Fruit fly (Drosophila melanogaster): ENCODE measurements around the gene CG8925.
A peak's percentile ranks its signal among the peaks of the same experiment; 100 is the strongest.

The CG8925 gene

DNA sequence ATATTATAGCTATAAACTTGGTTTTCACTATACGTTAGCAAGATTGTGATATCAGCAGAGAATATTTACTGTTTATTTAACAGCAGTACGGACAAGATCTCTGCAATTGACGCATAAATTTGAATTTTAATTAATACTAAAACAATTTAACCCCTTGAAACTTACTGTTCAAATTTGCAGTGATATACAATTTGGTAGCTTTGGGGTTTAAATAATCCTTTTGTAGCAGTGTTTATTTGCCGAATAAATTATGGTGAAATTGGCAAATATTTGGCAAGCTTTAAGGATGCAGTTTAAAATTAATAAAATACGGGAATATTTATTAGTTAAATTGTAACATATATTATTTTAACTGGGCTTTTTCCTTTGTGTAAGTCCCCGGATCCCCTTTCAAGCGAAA, 45.6 kb downstream of the CG8925 start (continued):
- peak; percentile 46 for TF ChIP-seq esn (GFP tag; optimal IDR thresholded peaks at IDR 0.05)
- TF ChIP-seq CG3919 (GFP tag; optimal IDR thresholded peaks at IDR 0.05): no peak
- peak; percentile 18 for TF ChIP-seq CG4318 (GFP tag; optimal IDR thresholded peaks at IDR 0.05)
- no peak for TF ChIP-seq Ets21C (GFP tag; optimal IDR thresholded peaks at IDR 0.05)
- TF ChIP-seq Smox (GFP tag; optimal IDR thresholded peaks at IDR 0.05): peak; percentile 34
- no peak for TF ChIP-seq ss (GFP tag; optimal IDR thresholded peaks at IDR 0.05)
- TF ChIP-seq fd85E (GFP tag; optimal IDR thresholded peaks at IDR 0.05): no peak
- peak; percentile 8 for TF ChIP-seq fd59A (GFP tag; optimal IDR thresholded peaks at IDR 0.05)
- TF ChIP-seq CG7368 (GFP tag; optimal IDR thresholded peaks at IDR 0.05): no peak
- TF ChIP-seq CG8319 (GFP tag; optimal IDR thresholded peaks at IDR 0.05): no peak
- peak; percentile 36 for TF ChIP-seq CG34406 (GFP tag; optimal IDR thresholded peaks at IDR 0.05)
- no peak for TF ChIP-seq Lpt (GFP tag; optimal IDR thresholded peaks at IDR 0.05)
- peak; percentile 37 for TF ChIP-seq CG10669 (GFP tag; optimal IDR thresholded peaks at IDR 0.05)
- no peak for TF ChIP-seq Eip93F (GFP tag; optimal IDR thresholded peaks at IDR 0.05)
- no peak for TF ChIP-seq CG9139 (GFP tag; optimal IDR thresholded peaks at IDR 0.05)
- TF ChIP-seq Eip78C (GFP tag): peak; percentile 64
- peak; percentile 14 for TF ChIP-seq CG10631 (GFP tag; optimal IDR thresholded peaks at IDR 0.05)
- peak; percentile 75 for TF ChIP-seq svp (GFP tag)
- peak; percentile 10 for TF ChIP-seq cyc (GFP tag; optimal IDR thresholded peaks at IDR 0.05)
- TF ChIP-seq CG6854 (GFP tag; optimal IDR thresholded peaks at IDR 0.05): no peak
- TF ChIP-seq CG8119 (GFP tag; IDR thresholded peaks at IDR 0.05): no peak
- TF ChIP-seq dsx (GFP tag; optimal IDR thresholded peaks at IDR 0.05; ENCODE audit: poor library complexity, severe bottlenecking): no peak
- TF ChIP-seq CG16779 (tag; optimal IDR thresholded peaks at IDR 0.05): no peak
- TF ChIP-seq CG1621 (tag; optimal IDR thresholded peaks at IDR 0.05): no peak
- peak; percentile 62 for TF ChIP-seq Hr4 (GFP tag; optimal IDR thresholded peaks at IDR 0.05)

DNA sequence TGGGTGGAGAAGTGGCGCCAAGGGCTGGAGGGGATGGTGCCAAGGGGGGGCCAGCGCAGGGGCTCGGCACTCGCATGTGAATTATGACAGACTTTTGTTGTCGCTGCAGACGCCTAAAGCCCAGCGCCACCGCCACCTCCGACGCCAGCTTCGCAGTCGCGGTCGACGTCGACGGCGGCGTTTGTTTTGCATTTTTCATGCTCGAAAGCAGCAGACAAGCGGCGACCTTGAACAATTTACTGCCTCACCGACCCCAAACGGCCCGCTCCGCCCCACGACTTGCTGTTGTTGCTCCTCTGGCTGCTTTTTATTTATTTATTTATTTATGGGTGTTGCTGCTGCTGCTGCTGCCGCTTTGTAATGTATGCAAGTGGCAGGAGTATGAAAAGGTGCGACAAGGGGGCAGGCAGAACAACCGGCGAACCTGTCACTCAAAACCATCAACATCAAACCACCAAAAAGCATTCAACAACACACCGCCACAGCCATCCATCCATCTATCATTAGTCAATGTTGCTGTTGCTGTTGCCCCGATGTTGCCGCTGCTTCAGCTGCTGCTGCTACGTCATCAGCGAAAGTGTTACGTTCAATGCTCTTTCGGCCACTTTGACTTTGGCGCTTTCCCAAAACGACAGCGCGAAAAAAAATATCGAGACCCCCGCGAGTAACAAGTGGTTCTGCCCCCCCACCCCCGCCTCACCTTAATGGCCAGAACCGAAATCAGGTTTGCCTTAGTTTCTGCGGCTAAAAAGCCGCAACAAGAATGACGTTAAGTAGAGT, 46.6 kb downstream of the CG8925 start:
- peak; percentile 89 for TF ChIP-seq Blimp-1 (GFP tag; optimal IDR thresholded peaks at IDR 0.05)
- no peak for TF ChIP-seq CG6276 (GFP tag; optimal IDR thresholded peaks at IDR 0.05)
- TF ChIP-seq Eip78C (GFP tag): peak; percentile 17
- TF ChIP-seq spab (GFP tag; optimal IDR thresholded peaks at IDR 0.05): no peak
- peak; percentile 5 to 7 for TF ChIP-seq salr (GFP tag; optimal IDR thresholded peaks at IDR 0.05)
- 0 out of 3 replicates have a peak, but pooled peaks have one; percentile 10 for TF ChIP-seq eg (GFP tag; IDR thresholded peaks at IDR 0.05)

DNA sequence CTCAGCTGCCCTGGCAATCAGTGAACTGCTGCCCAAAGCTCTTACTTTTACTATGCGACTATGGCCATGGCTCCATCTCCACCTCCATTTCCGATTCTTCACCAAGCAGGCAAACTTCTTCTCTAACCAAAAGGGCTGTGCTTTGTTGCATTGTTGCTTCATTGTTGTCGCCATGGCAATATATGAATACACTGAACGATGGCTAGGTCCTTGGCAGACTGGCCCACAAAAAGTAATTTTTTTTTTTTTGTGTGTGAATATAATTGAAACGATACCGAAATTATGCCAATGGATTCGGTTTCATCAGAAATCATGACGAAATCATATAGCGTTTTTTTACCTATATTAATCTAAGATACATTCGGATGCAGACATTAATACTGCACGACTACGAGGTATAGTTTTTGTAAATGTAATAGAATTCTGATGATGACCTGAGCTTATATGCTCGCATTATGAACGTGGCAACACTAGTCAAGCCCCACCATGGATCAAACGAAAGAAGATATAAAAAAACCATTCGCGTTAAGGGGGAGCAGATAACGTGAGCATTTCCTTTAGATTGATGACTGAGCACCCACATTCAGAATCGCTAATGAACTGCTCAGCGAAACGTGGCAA, 48.4 kb downstream of the CG8925 start:
- no peak for TF ChIP-seq lz (GFP tag; optimal IDR thresholded peaks at IDR 0.05)
- TF ChIP-seq CG9139 (GFP tag; optimal IDR thresholded peaks at IDR 0.05): no peak
- TF ChIP-seq CG11902 (GFP tag; optimal IDR thresholded peaks at IDR 0.05): no peak
- no peak for TF ChIP-seq Sox14 (GFP tag; optimal IDR thresholded peaks at IDR 0.05)
- TF ChIP-seq spab (GFP tag; optimal IDR thresholded peaks at IDR 0.05): no peak
- no peak for TF ChIP-seq CG3919 (GFP tag; optimal IDR thresholded peaks at IDR 0.05)
- TF ChIP-seq CG32006 (GFP tag; optimal IDR thresholded peaks at IDR 0.05): peak; percentile 29
- peak; percentile 67 for TF ChIP-seq Eip78C (GFP tag)
- TF ChIP-seq net (GFP tag; optimal IDR thresholded peaks at IDR 0.05): no peak
- TF ChIP-seq pdm3 (GFP tag; optimal IDR thresholded peaks at IDR 0.05): no peak
- no peak for TF ChIP-seq CG6854 (GFP tag; optimal IDR thresholded peaks at IDR 0.05)
- no peak for TF ChIP-seq fd59A (GFP tag; optimal IDR thresholded peaks at IDR 0.05)
- TF ChIP-seq CG8319 (GFP tag; optimal IDR thresholded peaks at IDR 0.05): no peak
- TF ChIP-seq CG15336 (GFP tag; IDR thresholded peaks at IDR 0.05): peak; percentile 8; the same call in 1 of the 2 replicates
- no peak for TF ChIP-seq Hr4 (GFP tag; optimal IDR thresholded peaks at IDR 0.05)
- no peak for TF ChIP-seq CG11294 (GFP tag; IDR thresholded peaks at IDR 0.05)
- no peak for TF ChIP-seq Hr39 (GFP tag; optimal IDR thresholded peaks at IDR 0.05)
- no peak for TF ChIP-seq Lpt (GFP tag; optimal IDR thresholded peaks at IDR 0.05)
- no peak for TF ChIP-seq topi (GFP tag; optimal IDR thresholded peaks at IDR 0.05)
- no peak for TF ChIP-seq CG31627 (GFP tag; optimal IDR thresholded peaks at IDR 0.05)
- peak; percentile 67 for TF ChIP-seq svp (GFP tag)
- TF ChIP-seq CG34406 (GFP tag; optimal IDR thresholded peaks at IDR 0.05): no peak
- no peak for TF ChIP-seq fkh (GFP tag; optimal IDR thresholded peaks at IDR 0.05)
- no peak for TF ChIP-seq CG8119 (GFP tag; IDR thresholded peaks at IDR 0.05)
- TF ChIP-seq Sox15 (GFP tag; optimal IDR thresholded peaks at IDR 0.05): no peak
- TF ChIP-seq OdsH (GFP tag; optimal IDR thresholded peaks at IDR 0.05): no peak
